Fruit fly (Drosophila melanogaster) whole organism, embryonic: ENCODE measurements around the gene CG4101.

Experiments
- Ada2b ChIP-seq: fragments of 200-800 bp; sonication (Bioruptor generic); IDR thresholded peaks from 2 replicates; pipeline ENCODE4 v1.3.6; 2022; ENCODE audit warnings: missing biosample characterization, missing genetic modification characterization
- Antp ChIP-seq: fragments of 200-800 bp; sonication (Bioruptor generic); optimal IDR thresholded peaks from 3 replicates; lab custom pipeline; 2016; ENCODE audit warnings: missing biosample characterization, missing genetic modification characterization
- BEAF-32 ChIP-seq: fragments of 200-800 bp; sonication (Bioruptor generic); optimal IDR thresholded peaks from 3 replicates; lab custom pipeline; 2017; ENCODE audit warnings: missing biosample characterization, missing genetic modification characterization, mild to moderate bottlenecking, moderate library complexity, missing genetic modification reagents
- Bdp1 ChIP-seq: fragments of 200-800 bp; sonication (Bioruptor generic); optimal IDR thresholded peaks from 3 replicates; lab custom pipeline; 2016; ENCODE audit warnings: missing biosample characterization, missing genetic modification characterization
- CG10147 ChIP-seq: fragments of 200-800 bp; sonication (Bioruptor generic); optimal IDR thresholded peaks from 2 replicates; lab custom pipeline; 2019; ENCODE audit warnings: missing biosample characterization, mild to moderate bottlenecking, missing genetic modification characterization, moderate library complexity
- CG10959 ChIP-seq: fragments of 200-800 bp; sonication (Bioruptor generic); IDR thresholded peaks from 2 replicates; pipeline ENCODE4 v1.3.6; 2022; ENCODE audit warnings: missing biosample characterization, missing genetic modification characterization
- CG12391 ChIP-seq: fragments of 200-800 bp; sonication (Bioruptor generic); optimal IDR thresholded peaks from 3 replicates; lab custom pipeline; 2018; ENCODE audit warnings: missing biosample characterization, mild to moderate bottlenecking, missing genetic modification characterization, moderate library complexity
- CG13296 ChIP-seq: fragments of 200-800 bp; sonication (Bioruptor generic); optimal IDR thresholded peaks from 3 replicates; lab custom pipeline; 2018; ENCODE audit warnings: missing biosample characterization, mild to moderate bottlenecking, missing genetic modification characterization
- CG13775 ChIP-seq: fragments of 200-800 bp; sonication (Bioruptor generic); optimal IDR thresholded peaks from 3 replicates; lab custom pipeline; 2017; ENCODE audit warnings: missing biosample characterization, mild to moderate bottlenecking, missing genetic modification characterization
- CG14860 ChIP-seq: fragments of 200-800 bp; sonication (Bioruptor generic); IDR thresholded peaks from 3 replicates; pipeline ENCODE4 v1.3.6; 2022; ENCODE audit warnings: missing biosample characterization, missing genetic modification characterization; ENCODE audit not compliant: partially characterized antibody
- CG16863 ChIP-seq: fragments of 200-800 bp; sonication (Bioruptor generic); optimal IDR thresholded peaks from 3 replicates; lab custom pipeline; 2016; ENCODE audit warnings: missing biosample characterization, missing genetic modification characterization
- CG17912 ChIP-seq: fragments of 200-800 bp; sonication (Bioruptor generic); optimal IDR thresholded peaks from 2 replicates; lab custom pipeline; 2018; ENCODE audit warnings: missing biosample characterization, mild to moderate bottlenecking, missing genetic modification characterization
- CG2199 ChIP-seq: fragments of 200-800 bp; sonication (Bioruptor generic); IDR thresholded peaks from 3 replicates; pipeline ENCODE4 v1.3.6; 2022; ENCODE audit warnings: missing biosample characterization, missing genetic modification characterization
- CG6272 ChIP-seq: fragments of 200-800 bp; sonication (Bioruptor generic); IDR thresholded peaks from 2 replicates; pipeline ENCODE4 v1.3.6; 2022; ENCODE audit warnings: missing biosample characterization, missing genetic modification characterization
- CG8478 ChIP-seq: fragments of >200 bp; optimal IDR thresholded peaks from 2 replicates; lab custom pipeline; 2018
- CG9797 ChIP-seq: fragments of 200-800 bp; sonication (Bioruptor generic); optimal IDR thresholded peaks from 3 replicates; lab custom pipeline; 2018; ENCODE audit warnings: missing biosample characterization, mild to moderate bottlenecking, missing genetic modification characterization
- CG9817 ChIP-seq: fragments of 200-800 bp; sonication (Bioruptor generic); optimal IDR thresholded peaks from 2 replicates; lab custom pipeline; 2018; ENCODE audit warnings: missing biosample characterization, mild to moderate bottlenecking, missing genetic modification characterization, moderate library complexity
- CrebB ChIP-seq: fragments of 200-800 bp; sonication (Bioruptor generic); optimal IDR thresholded peaks from 3 replicates; lab custom pipeline; 2018; ENCODE audit warnings: missing biosample characterization, mild to moderate bottlenecking, missing genetic modification characterization
- Dfd ChIP-seq, 2 experiments: fragments of >200 bp; optimal IDR thresholded peaks; 2 replicates each; lab custom pipeline; 2017; ENCODE audit warnings: missing biosample characterization in 2 of 2, missing genetic modification characterization in 2 of 2
- Ets97D ChIP-seq: fragments of 200-800 bp; sonication (Bioruptor generic); optimal IDR thresholded peaks from 3 replicates; lab custom pipeline; 2016; ENCODE audit warnings: missing biosample characterization, missing genetic modification characterization
- Gsc ChIP-seq: fragments of 200-800 bp; sonication (Bioruptor generic); IDR thresholded peaks from 2 replicates; pipeline ENCODE4 v1.3.6; 2022; ENCODE audit warnings: missing biosample characterization, missing genetic modification characterization
- MTF-1 ChIP-seq: fragments of 200-800 bp; sonication (Bioruptor generic); optimal IDR thresholded peaks from 2 replicates; lab custom pipeline; 2018; ENCODE audit warnings: missing biosample characterization, mild to moderate bottlenecking, missing genetic modification characterization, borderline replicate concordance
- Neu2 ChIP-seq: fragments of 200-800 bp; sonication (Bioruptor generic); optimal IDR thresholded peaks from 3 replicates; lab custom pipeline; 2016; ENCODE audit warnings: missing biosample characterization, missing genetic modification characterization, borderline replicate concordance
- Sox100B ChIP-seq: fragments of 200-800 bp; sonication (Bioruptor generic); optimal IDR thresholded peaks from 3 replicates; lab custom pipeline; 2018; ENCODE audit warnings: missing biosample characterization, mild to moderate bottlenecking, missing genetic modification characterization
- Xrp1 ChIP-seq: fragments of 200-800 bp; sonication (Bioruptor generic); IDR thresholded peaks from 2 replicates; pipeline ENCODE4 v1.3.6; 2022; ENCODE audit warnings: missing biosample characterization, missing genetic modification characterization
- abd-A ChIP-seq: fragments of 200-800 bp; sonication (Bioruptor generic); optimal IDR thresholded peaks from 3 replicates; lab custom pipeline; 2019; ENCODE audit warnings: missing biosample characterization, mild to moderate bottlenecking, missing genetic modification characterization, moderate library complexity
- amos ChIP-seq: fragments of 200-800 bp; sonication (Bioruptor generic); IDR thresholded peaks from 2 replicates; pipeline ENCODE4 v1.3.6; 2022; ENCODE audit warnings: missing biosample characterization, missing genetic modification characterization; ENCODE audit not compliant: partially characterized antibody
- bsh ChIP-seq, 2 experiments: fragments of 200-800 bp; sonication (Bioruptor generic); optimal IDR thresholded peaks; 2 replicates each; lab custom pipeline; 2017 to 2018; ENCODE audit warnings: mild to moderate bottlenecking in 2 of 2, missing biosample characterization in 2 of 2, missing genetic modification characterization in 2 of 2, moderate library complexity in 1 of 2
- btn ChIP-seq: fragments of 200-800 bp; sonication (Bioruptor generic); optimal IDR thresholded peaks from 2 replicates; lab custom pipeline; 2016; ENCODE audit warnings: missing biosample characterization, missing genetic modification characterization
- cato ChIP-seq: fragments of 200-800 bp; sonication (Bioruptor generic); optimal IDR thresholded peaks from 2 replicates; lab custom pipeline; 2016; ENCODE audit warnings: missing biosample characterization, missing genetic modification characterization, borderline replicate concordance
- disco-r ChIP-seq: fragments of 200-800 bp; sonication (Bioruptor generic); optimal IDR thresholded peaks from 2 replicates; lab custom pipeline; 2016; ENCODE audit warnings: missing biosample characterization, missing genetic modification characterization
- en ChIP-seq: fragments of 200-800 bp; sonication (Bioruptor generic); optimal IDR thresholded peaks from 2 replicates; lab custom pipeline; 2016; ENCODE audit warnings: missing biosample characterization, missing genetic modification characterization
- esg ChIP-seq: fragments of 200-800 bp; sonication (Bioruptor generic); conservative IDR thresholded peaks from 2 replicates; pipeline ENCODE4 v1.3.6; 2022; ENCODE audit warnings: missing biosample characterization, missing genetic modification characterization
- gfzf ChIP-seq: fragments of 200-800 bp; sonication (Bioruptor generic); optimal IDR thresholded peaks from 2 replicates; lab custom pipeline; 2016; ENCODE audit warnings: missing biosample characterization, mild to moderate bottlenecking, missing genetic modification characterization, moderate library complexity
- h ChIP-seq: fragments of >200 bp; optimal IDR thresholded peaks from 2 replicates; lab custom pipeline; 2017
- ham ChIP-seq: fragments of 200-800 bp; sonication (Bioruptor generic); IDR thresholded peaks from 2 replicates; pipeline ENCODE4 v1.3.6; 2022; ENCODE audit warnings: missing biosample characterization, missing genetic modification characterization
- kah ChIP-seq: fragments of 200-800 bp; sonication (Bioruptor generic); optimal IDR thresholded peaks from 2 replicates; lab custom pipeline; 2018; ENCODE audit warnings: missing biosample characterization, mild to moderate bottlenecking, missing genetic modification characterization
- ken ChIP-seq: fragments of 200-800 bp; sonication (Bioruptor generic); IDR thresholded peaks from 3 replicates; pipeline ENCODE4 v1.3.6; 2022; ENCODE audit warnings: missing biosample characterization, missing genetic modification characterization
- lov ChIP-seq, 2 experiments: fragments of 200-800 bp in 1 of 2; fragments of >200 bp in 1 of 2; sonication (Bioruptor generic) in 1 of 2; IDR thresholded peaks in 1 of 2; optimal IDR thresholded peaks in 1 of 2; 2 replicates in 1 of 2; 3 replicates in 1 of 2; pipeline versions ENCODE4 v1.3.6 to Lab custom; 2017 to 2022; ENCODE audit warnings: missing biosample characterization in 1 of 2, missing genetic modification characterization in 1 of 2
- maf-S ChIP-seq: fragments of 200-800 bp; sonication (Bioruptor generic); optimal IDR thresholded peaks from 2 replicates; lab custom pipeline; 2016; ENCODE audit warnings: missing biosample characterization, missing genetic modification characterization
- mirr ChIP-seq: fragments of 200-800 bp; sonication (Bioruptor generic); optimal IDR thresholded peaks from 3 replicates; lab custom pipeline; 2018; ENCODE audit warnings: missing biosample characterization, mild to moderate bottlenecking, missing genetic modification characterization
- nau ChIP-seq: fragments of 200-800 bp; sonication (Bioruptor generic); optimal IDR thresholded peaks from 3 replicates; lab custom pipeline; 2017; ENCODE audit warnings: missing biosample characterization, mild to moderate bottlenecking, missing genetic modification characterization, missing genetic modification reagents
- nmo ChIP-seq: fragments of 200-800 bp; sonication (Bioruptor generic); optimal IDR thresholded peaks from 2 replicates; lab custom pipeline; 2018; ENCODE audit warnings: missing biosample characterization, mild to moderate bottlenecking, missing genetic modification characterization, moderate library complexity
- otp ChIP-seq: fragments of 200-800 bp; sonication (Bioruptor generic); IDR thresholded peaks from 3 replicates; pipeline ENCODE4, ENCODE4 v1.3.6; 2022; ENCODE audit warnings: missing biosample characterization, missing genetic modification characterization
- seq ChIP-seq: fragments of 200-800 bp; sonication (Bioruptor generic); IDR thresholded peaks from 2 replicates; pipeline ENCODE4 v1.3.6; 2022; ENCODE audit warnings: missing biosample characterization, missing genetic modification characterization
- sob ChIP-seq: fragments of 200-800 bp; sonication (Bioruptor generic); IDR thresholded peaks from 2 replicates; pipeline ENCODE4 v1.3.6; 2022; ENCODE audit warnings: missing biosample characterization, missing genetic modification characterization
- sug ChIP-seq: fragments of 200-800 bp; optimal IDR thresholded peaks from 2 replicates; lab custom pipeline; 2019; ENCODE audit warnings: missing biosample characterization, mild to moderate bottlenecking, missing genetic modification characterization, moderate library complexity
- twi ChIP-seq: fragments of 200-800 bp; optimal IDR thresholded peaks from 2 replicates; lab custom pipeline; 2019; ENCODE audit warnings: missing biosample characterization, mild to moderate bottlenecking, missing genetic modification characterization, moderate library complexity
- unpg ChIP-seq: fragments of 200-800 bp; sonication (Bioruptor generic); optimal IDR thresholded peaks from 3 replicates; lab custom pipeline; 2018; ENCODE audit warnings: missing biosample characterization, mild to moderate bottlenecking, missing genetic modification characterization, moderate library complexity
- yki ChIP-seq: fragments of >200 bp; optimal IDR thresholded peaks from 3 replicates; lab custom pipeline; 2018

Gene CG4101

DNA sequence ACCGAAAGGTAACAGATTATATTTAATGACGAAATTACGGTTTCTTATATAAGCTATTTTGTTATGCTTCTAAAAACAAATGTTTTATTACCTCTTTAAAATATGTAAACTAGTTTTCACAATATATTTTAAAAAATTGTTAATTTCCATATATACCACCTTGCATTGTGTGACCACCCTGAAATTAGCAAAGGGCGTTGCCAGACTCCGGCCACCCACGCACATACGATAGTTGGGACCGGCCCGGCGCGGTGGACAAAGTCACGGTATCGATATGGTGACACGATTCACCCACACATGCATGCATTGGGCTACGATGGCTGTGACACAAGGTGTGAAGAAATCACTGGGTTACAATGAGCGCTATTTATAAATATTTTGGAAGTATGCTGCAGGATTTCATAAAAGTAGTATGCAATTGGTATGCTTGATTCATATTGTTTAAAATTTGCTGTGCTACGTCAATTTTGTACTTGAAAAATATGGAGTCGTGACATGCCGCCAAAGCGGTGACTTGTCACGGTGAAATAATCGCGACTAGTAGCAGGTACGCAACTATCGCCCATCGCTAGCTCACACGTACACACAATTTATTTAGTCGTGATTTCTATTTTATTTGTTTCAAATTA lies 24.2 kb upstream of the CG4101 start (continued):
- TF ChIP-seq Sox100B (GFP tag; lab: Kevin White, UChicago) (no peak), BEAF-32 (peak; percentile 100), cato (GFP tag; lab: Kevin White, UChicago) (no peak), MTF-1 (GFP tag; lab: Kevin White, UChicago) (no peak), Xrp1 (GFP tag; lab: Robert Waterston, UW) (peak; percentile 53; the same call in 1 of the 2 replicates), Ada2b (peak; percentile 51), Antp (GFP tag; lab: Kevin White, UChicago) (peak; percentile 44), Gsc (no peak), ken (GFP tag; lab: Robert Waterston, UW) (no peak), Bdp1 (GFP tag; lab: Kevin White, UChicago) (peak; percentile 64), nau (no peak), ham (GFP tag; lab: Robert Waterston, UW) (no peak), h (lab: Kevin White, UChicago) (no peak), bsh (GFP tag; optimal IDR thresholded peaks at IDR 0.05; lab: Kevin White, UChicago) (peak in 1 of 2 experiments; percentile 57), otp (peak; percentile 41; the same call in 1 of the 3 replicates), maf-S (GFP tag; lab: Kevin White, UChicago) (peak; percentile 8), CG12391 (tag; lab: Kevin White, UChicago) (peak; percentile 73), CG8478 (peak; percentile 93), Neu2 (GFP tag; lab: Kevin White, UChicago) (peak; percentile 42), CG10147 (GFP tag; lab: Kevin White, UChicago) (peak; percentile 36), abd-A (tag; lab: Kevin White, UChicago) (no peak), twi (peak; percentile 31), yki (peak; percentile 94), kah (GFP tag; lab: Kevin White, UChicago) (no peak), mirr (GFP tag; lab: Kevin White, UChicago) (peak; percentile 15), seq (GFP tag; lab: Robert Waterston, UW) (no peak), CrebB (tag; lab: Kevin White, UChicago) (no peak), CG13775 (GFP tag; lab: Kevin White, UChicago) (peak; percentile 52), lov (optimal IDR thresholded peaks at IDR 0.05; lab: Kevin White, UChicago) (no peak), lov (GFP tag; IDR thresholded peaks at IDR 0.05; lab: Robert Waterston, UW) (0 out of 3 replicates have a peak, but pooled peaks have one; percentile 42), CG16863 (peak; percentile 60), sug (tag; lab: Kevin White, UChicago) (peak; percentile 84), amos (GFP tag; lab: Robert Waterston, UW) (peak; percentile 92), CG6272 (GFP tag; lab: Robert Waterston, UW) (peak; percentile 54), sob (GFP tag; lab: Robert Waterston, UW) (peak; percentile 64; the same call in 1 of the 2 replicates), esg (GFP tag; lab: Robert Waterston, UW) (no peak), nmo (peak; percentile 83), CG17912 (GFP tag; lab: Kevin White, UChicago) (peak; percentile 50), Dfd (GFP tag; optimal IDR thresholded peaks at IDR 0.05; lab: Kevin White, UChicago) (no peak), CG13296 (GFP tag; lab: Kevin White, UChicago) (peak; percentile 60), CG14860 (GFP tag; lab: Robert Waterston, UW) (peak; percentile 91), gfzf (GFP tag; lab: Kevin White, UChicago) (peak; percentile 55), Ets97D (peak; percentile 76), btn (peak; percentile 5), disco-r (GFP tag; lab: Kevin White, UChicago) (peak; percentile 61), CG9817 (tag; lab: Kevin White, UChicago) (peak; percentile 34), CG10959 (GFP tag; lab: Robert Waterston, UW) (no peak), CG2199 (0 out of 3 replicates have a peak, but pooled peaks have one; percentile 30), unpg (peak; percentile 64), en (GFP tag; lab: Kevin White, UChicago) (no peak), CG9797 (GFP tag; lab: Kevin White, UChicago) (peak; percentile 72)
